Worm (Caenorhabditis elegans): Measurements from ENCODE around the gene del-6.

DNA sequence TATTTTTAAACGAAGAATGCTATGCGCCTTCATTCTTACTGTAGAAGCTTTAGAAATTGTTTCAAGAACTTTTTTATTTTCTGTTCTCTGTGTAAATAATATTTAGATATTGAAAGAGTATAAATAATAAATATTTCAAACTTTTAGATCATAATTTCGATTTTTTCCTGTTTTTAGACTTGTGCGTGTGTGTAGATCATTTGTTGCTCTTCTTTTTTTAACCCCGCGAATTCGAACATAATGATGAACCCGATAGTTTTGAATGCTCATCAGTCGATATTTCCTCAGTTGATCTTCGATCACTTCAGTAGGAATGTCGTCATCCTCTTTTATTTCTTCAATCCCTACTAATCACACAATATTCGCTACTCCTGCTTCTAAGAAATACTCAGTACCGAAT lies 24.5 kb downstream of the del-6 start, which contains the start of gene T21C9.13:
- TF ChIP-seq him-1 (tag; optimal IDR thresholded peaks at IDR 0.05) (no peak), F22D6.2 (tag; optimal IDR thresholded peaks at IDR 0.05) (no peak), bed-1 (GFP tag; IDR thresholded peaks at IDR 0.05) (no peak), nfyb-1 (GFP tag; IDR thresholded peaks at IDR 0.05) (no peak)
